Fruit fly (Drosophila melanogaster): ENCODE data around the gene ppan.

The ppan gene

dm6 chr3R:21140458-21140857 is 24.4 kb downstream of the ppan start, which contains the start of gene SNF4Agamma (continued):
- TF ChIP-seq caup (GFP tag; optimal IDR thresholded peaks at IDR 0.05; ENCODE audit: severe bottlenecking) (no peak), cg (GFP tag; optimal IDR thresholded peaks at IDR 0.05) (no peak), CG9817 (tag; optimal IDR thresholded peaks at IDR 0.05) (peak; percentile 45), CG33213 (GFP tag; optimal IDR thresholded peaks at IDR 0.05) (peak; percentile 10), hb (GFP tag; IDR thresholded peaks at IDR 0.05; ENCODE audit: partially characterized antibody) (peak; percentile 51; the same call in 2 of the 3 replicates), emc (GFP tag; optimal IDR thresholded peaks at IDR 0.05) (no peak), ftz-f1 (GFP tag; optimal IDR thresholded peaks at IDR 0.05) (no peak), CG2120 (GFP tag; optimal IDR thresholded peaks at IDR 0.05) (peak; percentile 41), CHES-1-like (GFP tag; optimal IDR thresholded peaks at IDR 0.05) (peak; percentile 5), seq (GFP tag; IDR thresholded peaks at IDR 0.05) (0 out of 2 replicates have a peak, but pooled peaks have one; percentile 12), tup (GFP tag; optimal IDR thresholded peaks at IDR 0.05) (no peak), odd (GFP tag; optimal IDR thresholded peaks at IDR 0.05) (no peak), CG14860 (GFP tag; IDR thresholded peaks at IDR 0.05; ENCODE audit: partially characterized antibody) (peak; percentile 44; the same call in 2 of the 3 replicates), vnd (GFP tag; IDR thresholded peaks at IDR 0.05; ENCODE audit: partially characterized antibody) (peak; percentile 78), CG34224 (GFP tag; IDR thresholded peaks at IDR 0.05; ENCODE audit: partially characterized antibody) (peak; percentile 65), Usf (GFP tag; optimal IDR thresholded peaks at IDR 0.05) (no peak), B-H2 (GFP tag; optimal IDR thresholded peaks at IDR 0.05) (peak; percentile 35), ase (GFP tag; IDR thresholded peaks at IDR 0.05) (no peak), Dek (tag; optimal IDR thresholded peaks at IDR 0.05) (peak; percentile 32), ham (GFP tag; IDR thresholded peaks at IDR 0.05) (no peak), CG3163 (GFP tag; optimal IDR thresholded peaks at IDR 0.05) (no peak), ken (GFP tag; IDR thresholded peaks at IDR 0.05) (0 out of 3 replicates have a peak, but pooled peaks have one; percentile 44), NK7.1 (GFP tag; optimal IDR thresholded peaks at IDR 0.05) (no peak), CG16779 (GFP tag; IDR thresholded peaks at IDR 0.05) (no peak), gem (tag; optimal IDR thresholded peaks at IDR 0.05) (peak; percentile 50), CG10979 (tag; optimal IDR thresholded peaks at IDR 0.05) (no peak), CG31365 (tag; optimal IDR thresholded peaks at IDR 0.05) (no peak), sc (optimal IDR thresholded peaks at IDR 0.05) (no peak), sc (GFP tag; optimal IDR thresholded peaks at IDR 0.05) (no peak), hbn (GFP tag; IDR thresholded peaks at IDR 0.05; ENCODE audit: partially characterized antibody) (peak; percentile 63), Sry-δ (GFP tag; optimal IDR thresholded peaks at IDR 0.05) (peak; percentile 50), fd64A (GFP tag; optimal IDR thresholded peaks at IDR 0.05) (no peak), Oli (tag; optimal IDR thresholded peaks at IDR 0.05) (no peak), Adf1 (GFP tag; IDR thresholded peaks at IDR 0.05) (no peak), Dll (GFP tag; IDR thresholded peaks at IDR 0.05; ENCODE audit: partially characterized antibody) (peak; percentile 88), CG3995 (GFP tag; optimal IDR thresholded peaks at IDR 0.05) (no peak), CG4854 (GFP tag; optimal IDR thresholded peaks at IDR 0.05) (peak; percentile 20), sima (GFP tag; optimal IDR thresholded peaks at IDR 0.05) (no peak), CG8478 (optimal IDR thresholded peaks at IDR 0.05) (no peak), CG17568 (GFP tag; optimal IDR thresholded peaks at IDR 0.05) (no peak), CG7357 (GFP tag; IDR thresholded peaks at IDR 0.05) (no peak), nau (GFP tag; optimal IDR thresholded peaks at IDR 0.05) (no peak), CG9797 (GFP tag; optimal IDR thresholded peaks at IDR 0.05) (peak; percentile 2), nerfin-2 (GFP tag; IDR thresholded peaks at IDR 0.05; ENCODE audit: partially characterized antibody) (no peak), pzg (GFP tag; optimal IDR thresholded peaks at IDR 0.05) (peak; percentile 72), CG4617 (GFP tag; optimal IDR thresholded peaks at IDR 0.05; ENCODE audit: borderline replicate concordance) (no peak), CG14710 (tag; optimal IDR thresholded peaks at IDR 0.05) (peak; percentile 48), CG7556 (GFP tag; optimal IDR thresholded peaks at IDR 0.05) (no peak), Vsx1 (GFP tag; optimal IDR thresholded peaks at IDR 0.05) (no peak), dmrt11E (tag; optimal IDR thresholded peaks at IDR 0.05) (no peak)
